Fruit fly (Drosophila melanogaster) whole organism, larva: ENCODE measurements around the gene CG43702.

ENCODE experiments used
- noc ChIP-seq: fragments of 200-800 bp; sonication (Bioruptor generic); optimal IDR thresholded peaks from 3 replicates; lab custom pipeline; 2019; ENCODE audit warnings: missing biosample characterization, mild to moderate bottlenecking, missing genetic modification characterization, moderate library complexity

The CG43702 gene

dm6 chr3L:21273504-21273903, 25.0 kb upstream of the CG43702 start:
- no peak for TF ChIP-seq noc (tag; lab: Kevin White, UChicago)

- TF ChIP-seq noc (tag; lab: Kevin White, UChicago): no peak
Observed at dm6 chr3L:21275921-21276295, 22.6 kb upstream of the CG43702 start.

- peak; percentile 35 for TF ChIP-seq noc (tag; lab: Kevin White, UChicago)
Observed at dm6 chr3L:21276296-21277257, 21.9 kb upstream of the CG43702 start.

dm6 chr3L:21277897-21278530, 20.5 kb upstream of the CG43702 start:
- peak; percentile 66 for TF ChIP-seq noc (tag; lab: Kevin White, UChicago)

- no peak for TF ChIP-seq noc (tag; lab: Kevin White, UChicago)
Observed at dm6 chr3L:21279168-21279567, 19.3 kb upstream of the CG43702 start.

dm6 chr3L:21279876-21280566, 18.5 kb upstream of the CG43702 start, which contains the start of gene AcCoAS:
Gene AcCoAS (minus strand): TSS chr3L:21280243.
- TF ChIP-seq noc (tag; lab: Kevin White, UChicago): peak; percentile 90

dm6 chr3L:21280996-21281691, 17.3 kb upstream of the CG43702 start, which contains the start of gene ppl:
Gene ppl (minus strand): TSS chr3L:21281506.
- peak; percentile 27 for TF ChIP-seq noc (tag; lab: Kevin White, UChicago)

dm6 chr3L:21281706-21282105, 16.8 kb upstream of the CG43702 start:
- no peak for TF ChIP-seq noc (tag; lab: Kevin White, UChicago)

dm6 chr3L:21282741-21283140, 15.7 kb upstream of the CG43702 start:
- TF ChIP-seq noc (tag; lab: Kevin White, UChicago): no peak

dm6 chr3L:21283795-21284194, 14.7 kb upstream of the CG43702 start:
- TF ChIP-seq noc (tag; lab: Kevin White, UChicago): no peak

dm6 chr3L:21284720-21285638, 13.5 kb upstream of the CG43702 start:
- TF ChIP-seq noc (tag; lab: Kevin White, UChicago): no peak

dm6 chr3L:21285639-21286338, 12.7 kb upstream of the CG43702 start, which contains the start of the genes CG12974 and pzg:
Gene CG12974 (minus strand): TSS chr3L:21285962.
Gene pzg (plus strand): TSS chr3L:21286099.
- TF ChIP-seq noc (tag; lab: Kevin White, UChicago): no peak

- no peak for TF ChIP-seq noc (tag; lab: Kevin White, UChicago)
Observed at dm6 chr3L:21290336-21290735, 8.1 kb upstream of the CG43702 start.
